Worm (Caenorhabditis elegans): ENCODE results near the gene nhr-57.

DNA sequence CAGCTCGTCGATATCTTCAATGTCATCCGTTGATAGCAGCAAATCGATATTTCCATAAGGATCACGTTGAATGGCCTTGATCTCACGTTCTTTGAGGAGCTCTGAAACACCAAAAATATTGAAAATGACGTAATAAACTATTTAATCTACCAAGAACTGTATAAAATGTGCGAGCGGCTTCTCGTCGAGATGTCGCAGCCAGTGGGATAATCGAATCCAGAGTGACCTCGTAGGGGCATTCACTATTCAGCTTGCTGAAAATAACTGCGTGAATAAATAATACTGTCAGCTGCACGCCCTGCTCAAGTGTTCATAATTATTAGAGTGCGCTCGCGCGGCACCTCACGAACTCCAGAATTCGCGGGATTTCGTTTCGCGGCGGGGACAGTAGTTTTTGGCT lies 38.4 kb downstream of the nhr-57 start, which contains the start of gene Y45G5AM.7:
- TF ChIP-seq flt-1 (GFP tag; IDR thresholded peaks at IDR 0.05) (no peak), ztf-23 (GFP tag; IDR thresholded peaks at IDR 0.05) (no peak), tab-1 (GFP tag; IDR thresholded peaks at IDR 0.05) (no peak), ztf-29 (GFP tag; IDR thresholded peaks at IDR 0.05) (no peak), ref-1 (GFP tag; conservative IDR thresholded peaks at IDR 0.05) (no peak), klf-2 (GFP tag; conservative IDR thresholded peaks at IDR 0.05) (no peak), cog-1 (tag; optimal IDR thresholded peaks at IDR 0.05) (no peak)

Data from whole organism, midembryonic.